Fruit fly (Drosophila melanogaster) whole organism, prepupa: ENCODE results near the gene Afti.

Experiments
- CG16779 ChIP-seq: fragments of 200-800 bp; sonication (Bioruptor generic); optimal IDR thresholded peaks from 3 replicates; lab custom pipeline; 2017; ENCODE audit warnings: missing biosample characterization, mild to moderate bottlenecking, missing genetic modification characterization
- CG32006 ChIP-seq: fragments of 200-800 bp; sonication (Bioruptor generic); optimal IDR thresholded peaks from 3 replicates; lab custom pipeline; 2017; ENCODE audit warnings: missing biosample characterization, mild to moderate bottlenecking, missing genetic modification characterization
- CG6854 ChIP-seq: fragments of 200-800 bp; sonication (Bioruptor generic); optimal IDR thresholded peaks from 2 replicates; lab custom pipeline; 2017; ENCODE audit warnings: missing biosample characterization, mild to moderate bottlenecking, missing genetic modification characterization
- eg ChIP-seq: fragments of 200-800 bp; sonication (Bioruptor generic); IDR thresholded peaks from 3 replicates; pipeline ENCODE4 v1.3.6; 2022; ENCODE audit warnings: missing biosample characterization, missing genetic modification characterization
- fkh ChIP-seq: fragments of 200-800 bp; sonication (Bioruptor generic); optimal IDR thresholded peaks from 3 replicates; lab custom pipeline; 2017; ENCODE audit warnings: missing biosample characterization, mild to moderate bottlenecking, missing genetic modification characterization, moderate library complexity

dm6 chr3R:14308801-14309217 is 17.7 kb downstream of the Afti start, which contains the start of gene Polr2I:
- TF ChIP-seq eg (GFP tag; lab: Robert Waterston, UW), result peak; percentile 32; the same call in 1 of the 3 replicates
- no peak for TF ChIP-seq CG16779 (tag; lab: Kevin White, UChicago)
- peak; percentile 68 for TF ChIP-seq fkh (GFP tag; lab: Kevin White, UChicago)
- no peak for TF ChIP-seq CG6854
- TF ChIP-seq CG32006 (GFP tag; lab: Kevin White, UChicago), result no peak
